Fruit fly (Drosophila melanogaster): Measurements from ENCODE around the gene CG6912.

Gene CG6912

DNA sequence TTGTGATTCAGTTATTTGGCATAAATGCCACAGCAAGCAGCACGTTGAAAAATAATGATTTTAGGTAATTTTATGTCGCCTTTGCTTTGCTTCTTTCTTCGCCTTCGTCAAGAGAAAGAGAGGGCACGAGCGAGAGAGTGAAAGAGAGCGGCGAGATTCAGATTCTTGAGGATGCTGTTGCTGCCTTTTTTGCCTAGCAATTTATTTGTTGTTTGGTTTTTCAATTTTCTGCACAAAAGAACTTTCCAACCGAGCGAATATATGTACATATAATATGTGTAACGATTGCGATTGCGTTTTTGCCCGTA is 41.9 kb downstream of the CG6912 start:
- TF ChIP-seq CG17801 (GFP tag; optimal IDR thresholded peaks at IDR 0.05; ENCODE audit: partially characterized antibody) = no peak

DNA sequence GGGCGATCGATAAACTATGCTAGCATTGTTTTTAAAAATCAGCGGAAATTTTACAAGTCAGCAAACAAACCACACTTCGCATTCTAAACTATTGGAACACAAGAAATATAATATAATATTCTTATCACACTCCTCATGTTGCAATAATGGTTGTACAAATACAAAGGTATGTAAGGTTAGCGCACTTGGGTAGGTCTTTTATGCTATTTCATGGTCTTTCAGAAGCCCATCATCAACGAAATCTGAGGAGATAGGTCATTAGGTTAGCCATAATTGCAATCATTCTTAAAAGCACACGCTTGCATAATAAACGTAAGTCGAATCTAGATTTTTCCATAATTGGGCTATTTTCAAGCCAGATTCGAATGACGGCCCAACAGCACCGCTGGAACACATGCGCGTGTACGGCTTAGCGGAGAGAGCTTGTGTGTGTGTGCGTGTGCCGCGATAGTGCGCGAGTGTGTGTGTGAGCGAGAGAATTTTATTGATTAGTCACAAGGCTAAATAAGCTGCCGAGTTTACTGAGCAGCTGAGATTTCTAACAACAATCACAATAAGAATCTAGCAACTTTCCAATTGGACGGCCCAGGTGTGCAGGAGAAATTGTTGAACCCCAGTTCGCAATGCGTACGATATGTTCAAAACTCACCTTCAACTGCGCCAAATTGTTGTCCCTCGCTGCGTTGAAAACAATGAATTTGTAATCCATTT is 42.4 kb downstream of the CG6912 start:
- no peak for TF ChIP-seq CG17801 (GFP tag; optimal IDR thresholded peaks at IDR 0.05; ENCODE audit: partially characterized antibody)

DNA sequence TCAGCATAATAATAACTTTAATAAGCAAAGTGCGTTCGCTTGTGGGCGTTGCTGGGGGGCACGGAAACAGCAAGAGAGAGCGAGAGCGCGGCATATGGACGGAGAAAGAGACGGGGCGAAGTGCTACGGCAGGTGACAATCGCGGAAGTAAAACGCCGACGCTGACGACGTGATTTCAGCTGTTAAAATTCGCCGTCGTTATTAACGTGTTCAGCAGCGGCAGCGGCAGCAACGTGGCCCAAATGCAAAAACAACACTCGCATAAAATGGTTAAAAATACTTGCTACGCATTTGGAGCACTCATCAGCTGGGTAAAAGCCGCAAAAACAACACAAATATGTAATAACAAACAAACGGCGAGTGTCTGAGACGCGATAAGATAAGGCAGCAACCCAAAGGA is 44.0 kb downstream of the CG6912 start:
- no peak for TF ChIP-seq CG17801 (GFP tag; optimal IDR thresholded peaks at IDR 0.05; ENCODE audit: partially characterized antibody)

DNA sequence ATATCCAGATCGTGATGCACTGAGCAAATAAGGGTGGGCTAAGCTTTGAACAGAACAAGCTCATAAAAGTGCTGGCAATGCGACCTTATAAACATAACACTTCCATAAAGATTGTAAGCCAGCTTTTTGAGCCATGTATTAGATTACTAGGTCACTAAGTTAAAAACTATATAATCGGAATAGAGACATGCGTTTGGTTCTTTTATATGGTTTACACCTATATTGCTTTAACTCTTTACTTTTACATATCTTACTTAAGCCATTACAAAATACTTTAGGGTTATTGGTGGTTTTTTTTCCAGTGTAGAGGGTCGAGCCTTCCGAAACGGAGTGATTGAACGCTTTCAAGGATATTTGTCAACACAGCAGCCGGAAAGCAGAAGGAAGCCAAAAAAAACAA is 44.5 kb downstream of the CG6912 start:
- no peak for TF ChIP-seq CG17801 (GFP tag; optimal IDR thresholded peaks at IDR 0.05; ENCODE audit: partially characterized antibody)

DNA sequence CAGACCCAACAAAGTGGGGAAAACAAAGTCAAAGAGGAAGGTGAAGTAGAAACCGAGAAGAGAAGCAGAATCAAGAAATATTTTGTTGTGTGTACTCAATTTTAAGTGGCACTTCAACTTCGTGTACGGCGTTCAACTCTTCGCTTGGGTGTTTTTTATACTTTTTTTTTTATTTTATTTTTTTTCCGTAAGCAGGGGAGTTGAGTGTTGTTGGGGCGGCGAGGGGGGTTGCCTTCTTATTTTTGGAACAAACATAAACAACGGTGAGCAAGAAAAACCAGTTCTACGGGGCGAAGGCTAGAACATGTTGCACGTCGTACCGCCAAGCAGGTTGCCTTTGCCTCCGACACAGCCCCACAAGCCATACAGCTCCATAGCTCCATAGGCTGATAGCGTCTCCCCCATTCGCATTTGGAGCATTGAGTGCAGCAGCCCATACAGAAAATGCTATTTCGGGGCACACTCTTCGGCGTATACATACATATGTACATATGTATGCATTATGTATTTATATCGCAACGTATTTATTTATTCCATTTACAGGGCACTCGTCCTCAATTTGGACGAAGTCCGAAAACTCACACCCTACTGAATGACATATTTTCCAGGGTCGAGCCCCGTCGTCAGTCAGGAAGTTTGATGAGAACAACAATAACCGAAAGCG is 45.0 kb downstream of the CG6912 start:
- TF ChIP-seq CG17801 (GFP tag; optimal IDR thresholded peaks at IDR 0.05; ENCODE audit: partially characterized antibody) = no peak

DNA sequence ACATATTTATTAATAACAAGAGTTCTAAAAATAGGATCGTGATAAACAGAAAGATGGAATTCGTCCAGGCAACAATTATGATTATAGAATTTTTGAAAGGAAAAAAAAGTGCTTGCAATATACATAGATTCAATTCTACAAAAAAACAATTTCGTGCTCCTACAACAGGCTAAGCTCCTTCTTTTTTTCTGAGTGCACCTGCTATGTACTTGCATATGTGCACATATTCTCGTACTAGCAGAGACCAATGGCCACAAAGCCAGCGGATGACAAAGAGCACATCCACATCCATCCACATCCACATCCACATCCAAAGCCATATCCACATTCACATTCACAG is 46.9 kb downstream of the CG6912 start:
- TF ChIP-seq CG17801 (GFP tag; optimal IDR thresholded peaks at IDR 0.05; ENCODE audit: partially characterized antibody) = no peak

DNA sequence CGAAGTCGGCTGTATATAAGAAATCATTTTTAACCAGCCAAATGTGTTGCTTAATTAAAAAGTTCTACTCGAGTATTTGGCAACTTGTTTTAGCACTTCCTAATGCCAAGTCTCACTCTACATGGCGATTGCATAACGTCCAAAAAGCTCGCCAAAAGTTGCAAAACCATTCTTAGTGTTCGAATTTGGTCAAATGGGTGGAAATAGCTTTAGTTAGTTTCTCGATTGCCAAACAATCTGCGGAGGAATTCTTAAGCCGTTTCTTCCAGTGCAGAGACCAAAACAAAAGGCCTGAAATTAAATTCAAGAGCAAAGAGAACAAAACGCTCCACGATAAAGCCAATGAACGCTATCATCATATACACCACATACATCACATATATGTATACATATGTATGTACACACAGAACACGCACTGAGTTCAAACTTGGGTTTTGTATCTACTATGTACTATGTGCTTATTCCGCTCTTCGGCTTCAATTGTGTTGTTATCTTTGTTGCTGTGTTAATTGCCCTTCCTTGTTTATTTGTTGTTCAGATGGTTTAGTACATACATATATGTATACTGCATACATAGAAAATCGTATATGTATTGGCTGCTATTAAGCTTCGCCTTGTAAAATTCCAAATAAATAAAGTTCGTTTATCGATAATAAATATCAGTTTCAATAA is 47.4 kb downstream of the CG6912 start:
- TF ChIP-seq CG17801 (GFP tag; optimal IDR thresholded peaks at IDR 0.05; ENCODE audit: partially characterized antibody) = no peak

DNA sequence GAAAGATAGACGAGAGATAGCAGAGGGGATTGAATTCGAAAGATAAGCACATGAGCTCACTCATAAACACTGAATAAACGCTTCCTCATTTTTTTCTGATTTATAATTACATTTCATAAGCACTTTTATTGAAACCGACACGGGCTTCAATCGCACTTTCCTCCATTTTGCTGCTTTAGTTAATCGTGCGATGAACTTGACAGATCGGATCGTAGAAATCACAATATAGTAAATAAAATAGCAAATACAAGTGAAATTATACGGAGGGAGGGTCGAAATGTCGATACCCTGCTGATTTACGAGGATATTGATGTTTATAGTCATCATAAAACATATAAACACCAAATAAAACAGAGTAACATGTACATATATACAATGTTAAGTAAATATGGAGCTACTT is 48.5 kb downstream of the CG6912 start:
- TF ChIP-seq CG17801 (GFP tag; optimal IDR thresholded peaks at IDR 0.05; ENCODE audit: partially characterized antibody) = no peak

DNA sequence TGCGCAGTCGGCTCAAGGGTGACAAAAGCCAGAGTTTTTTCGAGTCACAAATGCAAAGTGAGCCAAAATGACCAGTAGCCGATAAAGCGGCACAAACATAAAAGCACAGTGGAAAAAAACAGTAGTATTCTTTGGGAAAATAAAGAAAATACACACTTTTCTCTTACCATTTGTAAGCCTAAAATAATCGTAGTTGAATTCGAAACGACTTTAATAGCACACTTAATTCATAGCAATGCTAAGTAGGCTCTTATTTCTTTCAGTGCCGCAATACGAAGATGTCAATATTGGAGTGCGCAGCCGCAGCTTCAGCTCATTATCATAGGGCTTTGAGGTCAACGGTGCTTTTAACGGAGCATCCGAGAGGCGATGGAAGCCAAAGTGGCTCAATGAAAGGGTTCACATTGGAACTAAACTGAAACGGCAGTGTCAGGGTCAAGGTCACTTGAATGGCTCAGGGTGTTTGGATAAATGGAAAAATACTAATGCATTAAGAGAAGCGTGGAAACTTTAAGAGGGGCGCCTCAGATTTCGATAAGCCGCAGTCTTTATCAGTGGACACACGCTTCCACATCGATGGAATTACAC is 49.1 kb downstream of the CG6912 start:
- TF ChIP-seq CG17801 (GFP tag; optimal IDR thresholded peaks at IDR 0.05; ENCODE audit: partially characterized antibody) = peak; percentile 43

DNA sequence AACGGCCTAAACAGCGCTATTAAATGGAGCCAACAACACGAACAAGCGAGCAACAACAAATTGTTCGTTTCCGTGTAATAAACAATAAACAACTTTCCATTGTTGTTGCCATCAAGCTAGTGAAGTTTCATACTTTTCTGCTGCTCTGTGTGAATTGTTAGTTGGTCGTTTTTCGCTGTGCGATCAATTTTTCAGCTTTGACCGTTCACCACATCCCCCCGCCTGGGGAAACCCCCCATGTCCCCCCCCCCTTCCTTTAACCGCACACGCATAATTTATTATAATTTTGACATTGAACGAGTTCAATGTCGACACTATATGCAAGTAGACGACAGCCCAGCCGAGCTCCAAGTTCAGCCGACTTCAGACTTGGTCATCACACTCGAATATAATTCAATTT is 49.8 kb downstream of the CG6912 start:
- TF ChIP-seq CG17801 (GFP tag; optimal IDR thresholded peaks at IDR 0.05; ENCODE audit: partially characterized antibody) = no peak
